Worm (Caenorhabditis elegans) whole organism, late embryonic: ENCODE measurements around the gene brf-1.

Source experiments
- T23F11.4 ChIP-seq: fragments of 200-800 bp; sonication (Bioruptor generic); optimal IDR thresholded peaks from 2 replicates; lab custom pipeline; 2018; ENCODE audit warnings: mild to moderate bottlenecking, missing genetic modification characterization, missing compliant biosample characterization
- Y22D7AL.16 ChIP-seq: sonication (generic microtip); optimal IDR thresholded peaks from 2 replicates; lab custom pipeline; 2016; ENCODE audit warnings: missing genetic modification characterization, missing compliant biosample characterization
- ahr-1 ChIP-seq: sonication (generic microtip); optimal IDR thresholded peaks from 2 replicates; lab custom pipeline; 2016; ENCODE audit warnings: missing genetic modification characterization, missing compliant biosample characterization
- ama-1 ChIP-seq: fragments of 150-350 bp; optimal IDR thresholded peaks from 2 replicates; lab custom pipeline; 2014
- ets-4 ChIP-seq: sonication (generic microtip); optimal IDR thresholded peaks from 2 replicates; lab custom pipeline; 2016; ENCODE audit warnings: missing genetic modification characterization, missing compliant biosample characterization
- fax-1 ChIP-seq: sonication (generic microtip); optimal IDR thresholded peaks from 2 replicates; lab custom pipeline; 2016; ENCODE audit warnings: missing genotype, missing genetic modification characterization, missing compliant biosample characterization
- hlh-13 ChIP-seq: fragments of 200-800 bp; sonication (Bioruptor generic); optimal IDR thresholded peaks from 2 replicates; lab custom pipeline; 2018; ENCODE audit warnings: mild to moderate bottlenecking, missing genetic modification characterization, missing compliant biosample characterization
- lim-6 ChIP-seq: sonication (generic microtip); optimal IDR thresholded peaks from 2 replicates; lab custom pipeline; 2016; ENCODE audit warnings: missing genetic modification characterization, missing compliant biosample characterization
- nhr-11 ChIP-seq: fragments of 150-350 bp; optimal IDR thresholded peaks from 2 replicates; lab custom pipeline; 2014; ENCODE audit warnings: missing biosample characterization, missing genetic modification characterization
- odd-2 ChIP-seq: sonication (generic microtip); optimal IDR thresholded peaks from 2 replicates; lab custom pipeline; 2017; ENCODE audit warnings: antibody characterized with exemption, mild to moderate bottlenecking, missing genetic modification characterization, missing compliant biosample characterization
- sox-4 ChIP-seq: sonication (generic microtip); optimal IDR thresholded peaks from 2 replicates; lab custom pipeline; 2017; ENCODE audit warnings: mild to moderate bottlenecking, missing genetic modification characterization, inconsistent platforms, missing compliant biosample characterization
- ttx-3 ChIP-seq: sonication (generic microtip); optimal IDR thresholded peaks from 2 replicates; lab custom pipeline; 2016; ENCODE audit warnings: missing genetic modification reagents, missing genetic modification characterization, missing compliant biosample characterization
- unc-86 ChIP-seq: sonication (generic microtip); optimal IDR thresholded peaks from 2 replicates; lab custom pipeline; 2016; ENCODE audit warnings: missing genetic modification characterization, missing compliant biosample characterization

DNA sequence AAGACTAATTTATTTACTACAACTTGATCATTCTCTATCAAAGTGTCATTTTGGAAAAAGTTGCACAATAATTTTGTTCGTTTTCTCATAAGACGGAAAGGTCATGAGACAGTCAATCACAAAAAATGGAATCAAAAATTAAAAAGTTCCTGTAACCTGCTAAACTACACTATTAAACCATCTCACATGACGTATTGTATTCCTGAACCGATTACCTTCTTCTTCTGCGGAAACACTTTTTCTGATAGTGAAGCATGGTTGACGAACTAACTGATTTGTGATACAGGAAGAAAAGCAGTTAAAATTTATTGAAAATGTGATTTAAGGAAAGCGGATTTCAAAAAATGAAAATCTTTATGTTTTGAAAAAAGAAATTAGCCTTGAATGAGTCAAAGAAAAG lies 35.9 kb upstream of the brf-1 start:
- TF ChIP-seq sox-4 (tag; lab: Kevin White, UChicago) (no peak), ama-1 (lab: Kevin White, UChicago) (no peak), ttx-3 (tag; lab: Kevin White, UChicago) (no peak), fax-1 (no peak), Y22D7AL.16 (tag; lab: Kevin White, UChicago) (no peak), nhr-11 (tag; lab: Kevin White, UChicago) (no peak), hlh-13 (GFP tag; lab: Kevin White, UChicago) (no peak), T23F11.4 (GFP tag; lab: Kevin White, UChicago) (no peak), odd-2 (tag; lab: Kevin White, UChicago) (no peak), ahr-1 (tag; lab: Kevin White, UChicago) (no peak), lim-6 (tag; lab: Kevin White, UChicago) (no peak), ets-4 (tag; lab: Kevin White, UChicago) (no peak), unc-86 (tag; lab: Kevin White, UChicago) (no peak)
